Fruit fly (Drosophila melanogaster) whole organism, embryonic: Measurements from ENCODE around the gene CG32695.
A peak's percentile ranks its signal among the peaks of the same experiment; 100 is the strongest.

Experiments
- Abd-B ChIP-seq: fragments of 200-800 bp; sonication (Bioruptor generic); optimal IDR thresholded peaks from 2 replicates; lab custom pipeline; 2018; ENCODE audit warnings: missing biosample characterization, mild to moderate bottlenecking, missing genetic modification characterization, moderate library complexity
- Aef1 ChIP-seq: fragments of 200-800 bp; sonication (Bioruptor generic); IDR thresholded peaks from 3 replicates; pipeline ENCODE4 v1.3.6; 2022; ENCODE audit warnings: missing biosample characterization, missing genetic modification characterization
- Atf6 ChIP-seq: fragments of 200-800 bp; sonication (Bioruptor generic); IDR thresholded peaks from 2 replicates; pipeline ENCODE4 v1.3.6; 2022; ENCODE audit warnings: missing biosample characterization, missing genetic modification characterization
- Bdp1 ChIP-seq: fragments of 200-800 bp; sonication (Bioruptor generic); optimal IDR thresholded peaks from 3 replicates; lab custom pipeline; 2016; ENCODE audit warnings: missing biosample characterization, missing genetic modification characterization
- Bteb2 ChIP-seq: fragments of 200-800 bp; sonication (Bioruptor generic); optimal IDR thresholded peaks from 2 replicates; lab custom pipeline; 2016; ENCODE audit warnings: missing biosample characterization, missing genetic modification characterization
- CG10366 ChIP-seq: fragments of 200-800 bp; sonication (Bioruptor generic); IDR thresholded peaks from 2 replicates; pipeline ENCODE4 v1.3.6; 2022; ENCODE audit warnings: missing biosample characterization, missing genetic modification characterization
- CG10979 ChIP-seq: fragments of 200-800 bp; sonication (Bioruptor generic); optimal IDR thresholded peaks from 2 replicates; lab custom pipeline; 2018; ENCODE audit warnings: missing biosample characterization, mild to moderate bottlenecking, missing genetic modification characterization, moderate library complexity
- CG12236 ChIP-seq: fragments of 200-800 bp; sonication (Bioruptor generic); optimal IDR thresholded peaks from 2 replicates; lab custom pipeline; 2016; ENCODE audit warnings: missing biosample characterization, missing genetic modification characterization
- CG12769 ChIP-seq: fragments of 200-800 bp; sonication (Bioruptor generic); optimal IDR thresholded peaks from 2 replicates; lab custom pipeline; 2019; ENCODE audit warnings: missing biosample characterization, mild to moderate bottlenecking, missing genetic modification characterization, moderate library complexity
- CG14860 ChIP-seq: fragments of 200-800 bp; sonication (Bioruptor generic); IDR thresholded peaks from 3 replicates; pipeline ENCODE4 v1.3.6; 2022; ENCODE audit warnings: missing biosample characterization, missing genetic modification characterization; ENCODE audit not compliant: partially characterized antibody
- CG1602 ChIP-seq: fragments of 200-800 bp; sonication (Bioruptor generic); optimal IDR thresholded peaks from 3 replicates; lab custom pipeline; 2016; ENCODE audit warnings: missing biosample characterization, missing genetic modification characterization
- CG30403 ChIP-seq: fragments of 200-800 bp; sonication (Bioruptor generic); optimal IDR thresholded peaks from 3 replicates; lab custom pipeline; 2016; ENCODE audit warnings: missing biosample characterization, missing genetic modification characterization
- CG31365 ChIP-seq: fragments of 200-800 bp; sonication (Bioruptor generic); optimal IDR thresholded peaks from 2 replicates; lab custom pipeline; 2018; ENCODE audit warnings: missing biosample characterization, mild to moderate bottlenecking, missing genetic modification characterization
- CG31388 ChIP-seq: fragments of 200-800 bp; sonication (Bioruptor generic); optimal IDR thresholded peaks from 2 replicates; lab custom pipeline; 2016; ENCODE audit warnings: missing biosample characterization, missing genetic modification characterization
- CG42726 ChIP-seq: fragments of 200-800 bp; sonication (Bioruptor generic); IDR thresholded peaks from 2 replicates; pipeline ENCODE4 v1.3.6; 2022; ENCODE audit warnings: missing biosample characterization, missing genetic modification characterization; ENCODE audit not compliant: partially characterized antibody
- CG7745 ChIP-seq: fragments of 200-800 bp; sonication (Bioruptor generic); optimal IDR thresholded peaks from 2 replicates; lab custom pipeline; 2018; ENCODE audit warnings: missing biosample characterization, mild to moderate bottlenecking, missing genetic modification characterization, moderate library complexity
- CG8388 ChIP-seq: fragments of 200-800 bp; sonication (Bioruptor generic); optimal IDR thresholded peaks from 2 replicates; lab custom pipeline; 2019; ENCODE audit warnings: missing biosample characterization, mild to moderate bottlenecking, missing genetic modification characterization, moderate library complexity
- CG8478 ChIP-seq: fragments of >200 bp; optimal IDR thresholded peaks from 2 replicates; lab custom pipeline; 2018
- CG8924 ChIP-seq: fragments of 200-800 bp; optimal IDR thresholded peaks from 3 replicates; lab custom pipeline; 2019; ENCODE audit warnings: missing biosample characterization, mild to moderate bottlenecking, missing genetic modification characterization, moderate library complexity
- CG9876 ChIP-seq: fragments of 200-800 bp; sonication (Bioruptor generic); optimal IDR thresholded peaks from 2 replicates; lab custom pipeline; 2016; ENCODE audit warnings: missing biosample characterization, missing genetic modification characterization
- Chrac-16 ChIP-seq: fragments of 200-800 bp; sonication (Bioruptor generic); optimal IDR thresholded peaks from 3 replicates; lab custom pipeline; 2016; ENCODE audit warnings: missing biosample characterization, missing genetic modification characterization
- Dip3 ChIP-seq: fragments of 200-800 bp; sonication (Bioruptor generic); optimal IDR thresholded peaks from 3 replicates; lab custom pipeline; 2016; ENCODE audit warnings: missing biosample characterization, missing genetic modification characterization
- Doc2 ChIP-seq: fragments of 200-800 bp; sonication (Bioruptor generic); IDR thresholded peaks from 2 replicates; pipeline ENCODE4 v1.3.6; 2022; ENCODE audit warnings: missing biosample characterization, missing genetic modification characterization
- HmgZ ChIP-seq: fragments of 200-800 bp; sonication (Bioruptor generic); optimal IDR thresholded peaks from 2 replicates; lab custom pipeline; 2018; ENCODE audit warnings: missing biosample characterization, mild to moderate bottlenecking, missing genetic modification characterization
- MBD-R2 ChIP-seq: fragments of 200-800 bp; sonication (Bioruptor generic); IDR thresholded peaks from 2 replicates; pipeline ENCODE4 v1.3.6; 2022; ENCODE audit warnings: missing biosample characterization, missing genetic modification characterization
- Myb ChIP-seq: fragments of 200-800 bp; sonication (Bioruptor generic); optimal IDR thresholded peaks from 2 replicates; lab custom pipeline; 2016; ENCODE audit warnings: missing biosample characterization, missing genetic modification characterization
- NfI ChIP-seq: fragments of 200-800 bp; sonication (Bioruptor generic); optimal IDR thresholded peaks from 3 replicates; lab custom pipeline; 2018; ENCODE audit warnings: missing biosample characterization, mild to moderate bottlenecking, missing genetic modification characterization, moderate library complexity
- Oaz ChIP-seq: fragments of 200-800 bp; sonication (Bioruptor generic); IDR thresholded peaks from 2 replicates; pipeline ENCODE4 v1.3.6; 2022; ENCODE audit warnings: missing biosample characterization, missing genetic modification characterization
- Sin3A ChIP-seq: fragments of >200 bp; optimal IDR thresholded peaks from 2 replicates; lab custom pipeline; 2018
- Vsx1 ChIP-seq: fragments of 200-800 bp; sonication (Bioruptor generic); optimal IDR thresholded peaks from 2 replicates; lab custom pipeline; 2017; ENCODE audit warnings: missing biosample characterization, mild to moderate bottlenecking, missing genetic modification characterization, missing genetic modification reagents
- Xrp1 ChIP-seq: fragments of 200-800 bp; sonication (Bioruptor generic); IDR thresholded peaks from 2 replicates; pipeline ENCODE4 v1.3.6; 2022; ENCODE audit warnings: missing biosample characterization, missing genetic modification characterization
- ac ChIP-seq: fragments of 200-800 bp; sonication (Bioruptor generic); optimal IDR thresholded peaks from 3 replicates; lab custom pipeline; 2017; ENCODE audit warnings: missing biosample characterization, mild to moderate bottlenecking, missing genetic modification characterization
- btn ChIP-seq: fragments of 200-800 bp; sonication (Bioruptor generic); optimal IDR thresholded peaks from 2 replicates; lab custom pipeline; 2016; ENCODE audit warnings: missing biosample characterization, missing genetic modification characterization
- cato ChIP-seq: fragments of 200-800 bp; sonication (Bioruptor generic); optimal IDR thresholded peaks from 2 replicates; lab custom pipeline; 2016; ENCODE audit warnings: missing biosample characterization, missing genetic modification characterization, borderline replicate concordance
- chinmo ChIP-seq: fragments of 200-800 bp; sonication (Bioruptor generic); IDR thresholded peaks from 4 replicates; pipeline ENCODE4 v1.3.6; 2022; ENCODE audit warnings: missing biosample characterization, missing genetic modification characterization; ENCODE audit not compliant: partially characterized antibody
- crp ChIP-seq, 2 experiments: fragments of 200-800 bp; sonication (Bioruptor generic); optimal IDR thresholded peaks; 2 replicates in 1 of 2; 3 replicates in 1 of 2; lab custom pipeline; 2017; ENCODE audit warnings: missing biosample characterization in 2 of 2, missing genetic modification characterization in 2 of 2, mild to moderate bottlenecking in 1 of 2, moderate library complexity in 1 of 2
- dm ChIP-seq: fragments of 200-800 bp; sonication (Bioruptor generic); optimal IDR thresholded peaks from 3 replicates; lab custom pipeline; 2016; ENCODE audit warnings: missing biosample characterization, missing genetic modification characterization
- gem ChIP-seq: fragments of 200-800 bp; sonication (Bioruptor generic); optimal IDR thresholded peaks from 2 replicates; lab custom pipeline; 2019; ENCODE audit warnings: missing biosample characterization, mild to moderate bottlenecking, missing genetic modification characterization, moderate library complexity
- gfzf ChIP-seq: fragments of 200-800 bp; sonication (Bioruptor generic); optimal IDR thresholded peaks from 2 replicates; lab custom pipeline; 2016; ENCODE audit warnings: missing biosample characterization, mild to moderate bottlenecking, missing genetic modification characterization, moderate library complexity
- hth ChIP-seq: fragments of >200 bp; optimal IDR thresholded peaks from 2 replicates; lab custom pipeline; 2017; ENCODE audit warnings: inconsistent platforms
- pan ChIP-seq, 4 experiments: fragments of >200 bp in 3 of 4; fragments of 200-800 bp in 1 of 4; sonication (Bioruptor generic) in 1 of 4; optimal IDR thresholded peaks in 3 of 4; IDR thresholded peaks in 1 of 4; 2 replicates each; pipeline versions ENCODE4 v1.3.6 to Lab custom; 2017 to 2022; ENCODE audit warnings: missing biosample characterization in 2 of 4, missing genetic modification characterization in 2 of 4, mixed read lengths in 1 of 4
- prd ChIP-seq, 3 experiments: fragments of >200 bp in 2 of 3; fragments of 200-800 bp in 1 of 3; sonication (Bioruptor generic) in 1 of 3; optimal IDR thresholded peaks in 2 of 3; IDR thresholded peaks in 1 of 3; 2 replicates in 2 of 3; 3 replicates in 1 of 3; pipeline versions ENCODE4 v1.3.6 to Lab custom; 2017 to 2022; ENCODE audit warnings: missing biosample characterization in 1 of 3, missing genetic modification characterization in 1 of 3
- salm ChIP-seq: fragments of 200-800 bp; sonication (Bioruptor generic); optimal IDR thresholded peaks from 2 replicates; lab custom pipeline; 2018; ENCODE audit warnings: missing biosample characterization, mild to moderate bottlenecking, missing genetic modification characterization
- seq ChIP-seq: fragments of 200-800 bp; sonication (Bioruptor generic); IDR thresholded peaks from 2 replicates; pipeline ENCODE4 v1.3.6; 2022; ENCODE audit warnings: missing biosample characterization, missing genetic modification characterization
- slou ChIP-seq: fragments of 200-800 bp; sonication (Bioruptor generic); optimal IDR thresholded peaks from 3 replicates; lab custom pipeline; 2016; ENCODE audit warnings: missing biosample characterization, missing genetic modification characterization
- tio ChIP-seq: fragments of 200-800 bp; sonication (Bioruptor generic); optimal IDR thresholded peaks from 2 replicates; lab custom pipeline; 2017; ENCODE audit warnings: missing biosample characterization, missing genetic modification characterization, inconsistent platforms
- toy ChIP-seq: fragments of 200-800 bp; sonication (Bioruptor generic); IDR thresholded peaks from 2 replicates; pipeline ENCODE4 v1.3.6; 2022; ENCODE audit warnings: missing biosample characterization, missing genetic modification characterization
- tx ChIP-seq: fragments of 200-800 bp; sonication (Bioruptor generic); optimal IDR thresholded peaks from 2 replicates; lab custom pipeline; 2016; ENCODE audit warnings: missing biosample characterization, missing genetic modification characterization

Gene CG32695

DNA sequence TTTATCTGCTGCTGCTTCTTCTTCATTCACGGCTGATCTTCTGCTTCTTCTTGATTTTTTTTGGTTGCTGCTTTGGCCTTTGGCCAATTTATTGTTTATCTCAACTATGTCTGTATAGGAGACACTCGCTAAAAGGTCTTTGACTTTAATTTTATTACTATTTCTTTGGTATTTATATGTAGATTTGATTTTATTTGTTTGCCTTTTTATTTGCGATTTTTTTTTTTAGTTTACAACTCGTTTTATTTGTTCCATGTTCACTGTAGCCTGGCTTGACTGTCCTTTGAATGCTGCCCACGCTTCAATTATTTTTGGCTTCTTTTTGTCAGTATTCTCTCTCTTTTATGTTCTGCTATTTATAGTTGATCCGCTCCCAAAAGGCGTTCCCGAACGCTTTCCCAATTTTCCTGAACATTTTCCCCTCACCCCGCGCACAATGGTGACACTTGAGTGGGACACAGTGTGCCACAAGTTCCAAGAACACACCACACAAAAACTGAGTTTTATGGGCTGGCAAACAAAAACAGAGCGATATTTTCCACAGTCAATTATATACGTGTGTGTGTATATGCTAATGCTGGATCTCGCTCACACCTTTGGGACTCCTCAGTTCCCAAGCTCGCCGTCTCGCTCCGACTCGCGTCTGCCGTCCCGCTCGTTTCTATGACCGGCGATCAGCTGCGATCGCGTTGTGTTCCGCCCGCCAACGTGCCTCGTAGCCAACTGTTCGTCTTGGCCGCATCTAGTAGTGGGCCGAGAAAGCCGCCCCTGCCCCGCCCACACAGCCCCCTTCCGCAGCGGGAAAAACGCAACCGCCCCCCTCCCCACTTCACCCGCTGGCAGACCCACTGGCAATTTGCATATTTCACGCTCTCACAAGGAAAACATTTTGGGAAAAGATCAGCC lies 2.3 kb upstream of the CG32695 start, which contains the start of gene CG15247 (continued):
- peak; percentile 80 for TF ChIP-seq Aef1
- no peak for TF ChIP-seq CG31365
- TF ChIP-seq Myb (GFP tag; lab: Kevin White, UChicago), result peak; percentile 52
- TF ChIP-seq hth (lab: Kevin White, UChicago), result no peak
- TF ChIP-seq CG9876 (GFP tag; lab: Kevin White, UChicago), result no peak
- TF ChIP-seq toy (GFP tag; lab: Robert Waterston, UW), result 0 out of 2 replicates have a peak, but pooled peaks have one; percentile 24
- peak in 1 of 2 experiments; percentile 6 for TF ChIP-seq crp (GFP tag; optimal IDR thresholded peaks at IDR 0.05; lab: Kevin White, UChicago)
- peak; percentile 84 for TF ChIP-seq CG10366
- TF ChIP-seq btn (GFP tag; lab: Kevin White, UChicago), result no peak
- TF ChIP-seq ac (GFP tag; lab: Kevin White, UChicago), result no peak
- TF ChIP-seq CG10979 (tag; lab: Kevin White, UChicago), result peak; percentile 75
- TF ChIP-seq CG42726 (GFP tag; lab: Robert Waterston, UW), result no peak
- peak; percentile 22 for TF ChIP-seq salm
- TF ChIP-seq Chrac-16 (GFP tag; lab: Kevin White, UChicago), result peak; percentile 50
- TF ChIP-seq chinmo, result 0 out of 4 replicates have a peak, but pooled peaks have one; percentile 63
- TF ChIP-seq CG8478 (lab: Kevin White, UChicago), result no peak
- TF ChIP-seq CG1602 (GFP tag; lab: Kevin White, UChicago), result peak; percentile 69
- no peak for TF ChIP-seq dm (GFP tag; lab: Kevin White, UChicago)
- 0 out of 2 replicates have a peak, but pooled peaks have one; percentile 10 for TF ChIP-seq Oaz (GFP tag; lab: Robert Waterston, UW)
- TF ChIP-seq gfzf (GFP tag; lab: Kevin White, UChicago), result no peak
- TF ChIP-seq Sin3A (lab: Kevin White, UChicago), result no peak
- peak; percentile 83 for TF ChIP-seq Xrp1 (GFP tag; lab: Robert Waterston, UW)
- TF ChIP-seq slou (GFP tag; lab: Kevin White, UChicago), result peak; percentile 33
- peak; percentile 71 for TF ChIP-seq Dip3
- no peak for TF ChIP-seq pan (optimal IDR thresholded peaks at IDR 0.05; lab: Kevin White, UChicago)
- peak in 1 of 2 experiments; percentile 87 for TF ChIP-seq pan (GFP tag; optimal IDR thresholded peaks at IDR 0.05 in 1 of 2, IDR thresholded peaks at IDR 0.05 in 1 of 2)
- peak; percentile 14 for TF ChIP-seq cato
- peak; percentile 59 for TF ChIP-seq CG8924 (tag; lab: Kevin White, UChicago)
- peak; percentile 70 for TF ChIP-seq seq (GFP tag; lab: Robert Waterston, UW)
- TF ChIP-seq Doc2 (GFP tag; lab: Robert Waterston, UW), result no peak
- TF ChIP-seq tio (GFP tag; lab: Kevin White, UChicago), result peak; percentile 59
- TF ChIP-seq CG30403 (GFP tag; lab: Kevin White, UChicago), result peak; percentile 69
- peak; percentile 63 for TF ChIP-seq CG8388 (GFP tag; lab: Kevin White, UChicago)
- TF ChIP-seq CG14860 (GFP tag; lab: Robert Waterston, UW), result no peak
- peak; percentile 95 for TF ChIP-seq CG12769 (tag; lab: Kevin White, UChicago)
- TF ChIP-seq HmgZ (tag; lab: Kevin White, UChicago), result peak; percentile 49
- TF ChIP-seq gem (tag; lab: Kevin White, UChicago), result peak; percentile 87
- peak; percentile 13 for TF ChIP-seq CG12236 (GFP tag; lab: Kevin White, UChicago)
- TF ChIP-seq NfI (GFP tag; lab: Kevin White, UChicago), result peak; percentile 78
- TF ChIP-seq CG31388 (GFP tag; lab: Kevin White, UChicago), result peak; percentile 1
- no peak for TF ChIP-seq prd (optimal IDR thresholded peaks at IDR 0.05; lab: Kevin White, UChicago)
- TF ChIP-seq prd (GFP tag; IDR thresholded peaks at IDR 0.05; lab: Robert Waterston, UW), result peak; percentile 81
- peak; percentile 13 for TF ChIP-seq tx (GFP tag; lab: Kevin White, UChicago)
- no peak for TF ChIP-seq CG7745
- TF ChIP-seq Bdp1 (GFP tag; lab: Kevin White, UChicago), result peak; percentile 8
- TF ChIP-seq MBD-R2 (GFP tag; lab: Robert Waterston, UW), result peak; percentile 41; the same call in 1 of the 2 replicates
- peak; percentile 77; the same call in 1 of the 2 replicates for TF ChIP-seq Atf6 (GFP tag; lab: Robert Waterston, UW)
- TF ChIP-seq Bteb2, result peak; percentile 56
- TF ChIP-seq Vsx1 (GFP tag; lab: Kevin White, UChicago), result peak; percentile 14
- peak; percentile 60 for TF ChIP-seq Abd-B (GFP tag; lab: Kevin White, UChicago)
